Fruit fly (Drosophila melanogaster) whole organism, prepupa: Measurements from ENCODE around the gene CG1271.

Experiments used
- Blimp-1 ChIP-seq: fragments of 200-800 bp; sonication (Bioruptor generic); optimal IDR thresholded peaks from 3 replicates; lab custom pipeline; 2017; ENCODE audit warnings: missing biosample characterization, missing genetic modification characterization, mild to moderate bottlenecking, moderate library complexity, missing genetic modification reagents
- CG10631 ChIP-seq: fragments of 200-800 bp; sonication (Bioruptor generic); optimal IDR thresholded peaks from 2 replicates; lab custom pipeline; 2016; ENCODE audit warnings: missing biosample characterization, missing genetic modification characterization
- CG10669 ChIP-seq: fragments of 200-800 bp; sonication (Bioruptor generic); optimal IDR thresholded peaks from 3 replicates; lab custom pipeline; 2018; ENCODE audit warnings: missing biosample characterization, mild to moderate bottlenecking, missing genetic modification characterization, moderate library complexity
- CG11294 ChIP-seq: fragments of 200-800 bp; sonication (Bioruptor generic); IDR thresholded peaks from 2 replicates; pipeline ENCODE4 v1.3.6; 2022; ENCODE audit warnings: missing biosample characterization, missing genetic modification characterization
- CG11762 ChIP-seq: fragments of 200-800 bp; sonication (Bioruptor generic); optimal IDR thresholded peaks from 3 replicates; lab custom pipeline; 2016; ENCODE audit warnings: missing biosample characterization, missing genetic modification characterization; ENCODE audit not compliant: insufficient read depth
- CG11902 ChIP-seq: fragments of 200-800 bp; sonication (Bioruptor generic); optimal IDR thresholded peaks from 3 replicates; lab custom pipeline; 2016; ENCODE audit warnings: missing biosample characterization, missing genetic modification characterization
- CG1621 ChIP-seq: fragments of 200-800 bp; sonication (Bioruptor generic); optimal IDR thresholded peaks from 3 replicates; lab custom pipeline; 2018; ENCODE audit warnings: missing biosample characterization, mild to moderate bottlenecking, missing genetic modification characterization
- CG3032 ChIP-seq: fragments of 200-800 bp; optimal IDR thresholded peaks from 2 replicates; lab custom pipeline; 2019; ENCODE audit warnings: missing biosample characterization, mild to moderate bottlenecking, missing genetic modification characterization, moderate library complexity
- CG31627 ChIP-seq: fragments of 200-800 bp; sonication (Bioruptor generic); optimal IDR thresholded peaks from 3 replicates; lab custom pipeline; 2016; ENCODE audit warnings: missing biosample characterization, missing genetic modification characterization
- CG34406 ChIP-seq: fragments of 200-800 bp; sonication (Bioruptor generic); optimal IDR thresholded peaks from 3 replicates; lab custom pipeline; 2016; ENCODE audit warnings: missing biosample characterization, missing genetic modification characterization
- CG3919 ChIP-seq: fragments of 200-800 bp; sonication (Bioruptor generic); optimal IDR thresholded peaks from 3 replicates; lab custom pipeline; 2016; ENCODE audit warnings: missing biosample characterization, missing genetic modification characterization
- CG6163 ChIP-seq: fragments of 200-800 bp; sonication (Bioruptor generic); IDR thresholded peaks from 3 replicates; pipeline ENCODE4 v1.3.6; 2022; ENCODE audit warnings: missing biosample characterization, missing genetic modification characterization
- CG6792 ChIP-seq: fragments of 200-800 bp; sonication (Bioruptor generic); optimal IDR thresholded peaks from 3 replicates; lab custom pipeline; 2016; ENCODE audit warnings: missing biosample characterization, missing genetic modification characterization
- CG6808 ChIP-seq: fragments of 200-800 bp; sonication (Bioruptor generic); optimal IDR thresholded peaks from 3 replicates; lab custom pipeline; 2017; ENCODE audit warnings: missing biosample characterization, missing genetic modification characterization, mild to moderate bottlenecking, moderate library complexity, missing genetic modification reagents
- CG6854 ChIP-seq: fragments of 200-800 bp; sonication (Bioruptor generic); optimal IDR thresholded peaks from 2 replicates; lab custom pipeline; 2017; ENCODE audit warnings: missing biosample characterization, mild to moderate bottlenecking, missing genetic modification characterization
- CG7368 ChIP-seq: fragments of 200-800 bp; sonication (Bioruptor generic); optimal IDR thresholded peaks from 3 replicates; lab custom pipeline; 2016; ENCODE audit warnings: missing biosample characterization, missing genetic modification characterization
- CG8119 ChIP-seq: fragments of 200-800 bp; sonication (Bioruptor generic); IDR thresholded peaks from 3 replicates; pipeline ENCODE4 v1.3.6; 2022; ENCODE audit warnings: missing biosample characterization, missing genetic modification characterization
- CG8319 ChIP-seq: fragments of 200-800 bp; sonication (Bioruptor generic); optimal IDR thresholded peaks from 3 replicates; lab custom pipeline; 2016; ENCODE audit warnings: missing biosample characterization, missing genetic modification characterization
- CG9139 ChIP-seq: fragments of 200-800 bp; sonication (Bioruptor generic); optimal IDR thresholded peaks from 3 replicates; lab custom pipeline; 2017; ENCODE audit warnings: missing biosample characterization, mild to moderate bottlenecking, missing genetic modification characterization
- Eip75B ChIP-seq: fragments of 200-800 bp; sonication (Bioruptor generic); optimal IDR thresholded peaks from 3 replicates; lab custom pipeline; 2016; ENCODE audit warnings: missing biosample characterization, missing genetic modification characterization
- Eip78C ChIP-seq: fragments of 200-800 bp; sonication (Bioruptor generic); peaks from one replicate; lab custom pipeline; 2016; ENCODE audit warnings: missing biosample characterization, missing genetic modification characterization
- Ets21C ChIP-seq: fragments of 200-800 bp; sonication (Bioruptor generic); optimal IDR thresholded peaks from 3 replicates; lab custom pipeline; 2016; ENCODE audit warnings: missing biosample characterization, missing genetic modification characterization
- Ets96B ChIP-seq: fragments of 200-800 bp; optimal IDR thresholded peaks from 2 replicates; lab custom pipeline; 2019; ENCODE audit warnings: missing biosample characterization, mild to moderate bottlenecking, missing genetic modification characterization, moderate library complexity
- Gug ChIP-seq: fragments of 200-800 bp; sonication (Bioruptor generic); IDR thresholded peaks from 2 replicates; pipeline ENCODE4 v1.3.6; 2022; ENCODE audit warnings: missing biosample characterization, missing genetic modification characterization
- Hr38 ChIP-seq: sonication (Bioruptor generic); optimal IDR thresholded peaks from 2 replicates; lab custom pipeline; 2016; ENCODE audit warnings: missing biosample characterization, missing genetic modification characterization
- Hr4 ChIP-seq: fragments of 200-800 bp; sonication (Bioruptor generic); optimal IDR thresholded peaks from 3 replicates; lab custom pipeline; 2016; ENCODE audit warnings: missing biosample characterization, missing genetic modification characterization
- Lpt ChIP-seq: fragments of 200-800 bp; sonication (Bioruptor generic); optimal IDR thresholded peaks from 3 replicates; lab custom pipeline; 2016; ENCODE audit warnings: missing biosample characterization, missing genetic modification characterization
- OdsH ChIP-seq: fragments of 200-800 bp; sonication (Bioruptor generic); optimal IDR thresholded peaks from 3 replicates; lab custom pipeline; 2016; ENCODE audit warnings: missing biosample characterization, missing genetic modification characterization
- Smox ChIP-seq: fragments of 200-800 bp; sonication (Bioruptor generic); optimal IDR thresholded peaks from 3 replicates; lab custom pipeline; 2016; ENCODE audit warnings: missing biosample characterization, missing genetic modification characterization
- Sox102F ChIP-seq: fragments of 200-800 bp; sonication (Bioruptor generic); optimal IDR thresholded peaks from 2 replicates; lab custom pipeline; 2016; ENCODE audit warnings: missing biosample characterization, mild to moderate bottlenecking, missing genetic modification characterization
- Sox14 ChIP-seq: fragments of 200-800 bp; sonication (Bioruptor generic); optimal IDR thresholded peaks from 3 replicates; lab custom pipeline; 2016; ENCODE audit warnings: missing biosample characterization, missing genetic modification characterization
- Sox15 ChIP-seq: fragments of 200-800 bp; sonication (Bioruptor generic); optimal IDR thresholded peaks from 3 replicates; lab custom pipeline; 2016; ENCODE audit warnings: missing biosample characterization, missing genetic modification characterization
- achi ChIP-seq: fragments of 200-800 bp; sonication (Bioruptor generic); optimal IDR thresholded peaks from 3 replicates; lab custom pipeline; 2016; ENCODE audit warnings: missing biosample characterization, missing genetic modification characterization
- cyc ChIP-seq: fragments of 200-800 bp; sonication (Bioruptor generic); optimal IDR thresholded peaks from 3 replicates; lab custom pipeline; 2016; ENCODE audit warnings: missing biosample characterization, missing genetic modification characterization
- dac ChIP-seq: fragments of 200-800 bp; sonication (Bioruptor generic); optimal IDR thresholded peaks from 2 replicates; lab custom pipeline; 2017; ENCODE audit warnings: missing biosample characterization, mild to moderate bottlenecking, missing genetic modification characterization
- dsx ChIP-seq: fragments of 200-800 bp; optimal IDR thresholded peaks from 3 replicates; lab custom pipeline; 2019; ENCODE audit warnings: missing biosample characterization, mild to moderate bottlenecking, missing genetic modification characterization, moderate library complexity; ENCODE audit not compliant: poor library complexity, severe bottlenecking
- eg ChIP-seq: fragments of 200-800 bp; sonication (Bioruptor generic); IDR thresholded peaks from 3 replicates; pipeline ENCODE4 v1.3.6; 2022; ENCODE audit warnings: missing biosample characterization, missing genetic modification characterization
- esn ChIP-seq: fragments of 200-800 bp; sonication (Bioruptor generic); optimal IDR thresholded peaks from 2 replicates; lab custom pipeline; 2016; ENCODE audit warnings: missing biosample characterization, mild to moderate bottlenecking, missing genetic modification characterization, moderate library complexity
- fd59A ChIP-seq: fragments of 200-800 bp; sonication (Bioruptor generic); optimal IDR thresholded peaks from 2 replicates; lab custom pipeline; 2017; ENCODE audit warnings: missing biosample characterization, mild to moderate bottlenecking, missing genetic modification characterization, missing genetic modification reagents
- fd85E ChIP-seq: fragments of 200-800 bp; sonication (Bioruptor generic); optimal IDR thresholded peaks from 3 replicates; lab custom pipeline; 2016; ENCODE audit warnings: missing biosample characterization, missing genetic modification characterization
- lz ChIP-seq: fragments of 200-800 bp; sonication (Bioruptor generic); optimal IDR thresholded peaks from 3 replicates; lab custom pipeline; 2016; ENCODE audit warnings: missing biosample characterization, missing genetic modification characterization
- pdm3 ChIP-seq: fragments of 200-800 bp; sonication (Bioruptor generic); optimal IDR thresholded peaks from 3 replicates; lab custom pipeline; 2016; ENCODE audit warnings: missing biosample characterization, missing genetic modification characterization
- spab ChIP-seq: fragments of 200-800 bp; sonication (Bioruptor generic); optimal IDR thresholded peaks from 2 replicates; lab custom pipeline; 2017; ENCODE audit warnings: missing biosample characterization, mild to moderate bottlenecking, missing genetic modification characterization, missing genetic modification reagents
- ss ChIP-seq, 2 experiments: fragments of 200-800 bp; sonication (Bioruptor generic); optimal IDR thresholded peaks; 2 replicates in 1 of 2; 3 replicates in 1 of 2; lab custom pipeline; 2017 to 2018; ENCODE audit warnings: mild to moderate bottlenecking in 2 of 2, missing biosample characterization in 2 of 2, missing genetic modification characterization in 2 of 2, moderate library complexity in 1 of 2
- svp ChIP-seq: fragments of 200-800 bp; sonication (Bioruptor generic); peaks from one replicate; lab custom pipeline; 2016; ENCODE audit warnings: missing biosample characterization, missing genetic modification characterization
- topi ChIP-seq: fragments of 200-800 bp; sonication (Bioruptor generic); optimal IDR thresholded peaks from 3 replicates; lab custom pipeline; 2016; ENCODE audit warnings: missing biosample characterization, missing genetic modification characterization
- vri ChIP-seq: fragments of 200-800 bp; sonication (Bioruptor generic); optimal IDR thresholded peaks from 3 replicates; lab custom pipeline; 2016; ENCODE audit warnings: missing biosample characterization, mild to moderate bottlenecking, missing genetic modification characterization

Gene CG1271

DNA sequence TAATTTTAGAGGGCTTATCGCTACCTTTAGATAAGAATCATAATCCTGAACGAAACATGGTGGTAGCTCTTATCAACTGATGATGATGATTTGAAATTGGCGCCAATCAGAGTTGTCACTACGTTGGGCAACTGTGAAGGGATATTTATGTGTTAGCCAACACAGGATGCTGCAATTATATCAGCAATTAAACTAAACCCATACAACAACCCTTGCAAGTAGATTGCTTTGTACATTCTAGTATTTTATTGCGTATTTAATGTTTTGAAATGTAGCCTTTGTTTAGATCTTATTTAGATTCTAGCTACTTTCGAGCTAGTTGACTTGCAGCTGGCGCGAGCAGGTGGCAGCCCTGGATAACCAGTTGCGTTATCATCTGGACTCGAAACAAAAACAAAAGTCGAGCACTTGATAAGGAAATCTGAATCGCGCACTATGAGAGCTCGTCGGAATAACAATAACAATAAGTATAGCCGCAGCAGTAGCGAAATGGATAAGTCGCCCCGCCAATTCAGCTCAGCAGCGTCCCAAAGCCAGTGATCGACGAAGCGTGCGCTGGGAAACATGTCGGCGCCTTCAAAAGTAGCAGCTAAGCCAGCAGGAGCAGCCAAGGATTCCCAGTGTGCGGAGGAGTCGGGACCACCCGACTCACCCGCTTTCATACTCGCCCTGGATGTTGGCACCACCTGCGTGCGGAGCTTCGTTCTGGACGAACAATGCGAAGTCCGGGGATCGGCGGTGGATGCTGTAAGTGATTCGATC lies at the start of gene CG1271:
Gene CG1271, plus strand, starts transcription at position 405 of the 762 bp plus-strand sequence.
- TF ChIP-seq CG11902 (peak; percentile 35), fd59A (peak; percentile 8), cyc (GFP tag; lab: Kevin White, UChicago) (peak; percentile 58), Sox15 (GFP tag; lab: Kevin White, UChicago) (peak; percentile 8), CG11294 (GFP tag; lab: Robert Waterston, UW) (no peak), CG9139 (GFP tag; lab: Kevin White, UChicago) (no peak), CG34406 (GFP tag; lab: Kevin White, UChicago) (peak; percentile 40), Ets96B (tag; lab: Kevin White, UChicago) (peak; percentile 44), OdsH (GFP tag; lab: Kevin White, UChicago) (no peak), pdm3 (no peak), lz (peak; percentile 59), CG10631 (GFP tag; lab: Kevin White, UChicago) (no peak), CG3919 (peak; percentile 69), Ets21C (no peak), CG7368 (GFP tag; lab: Kevin White, UChicago) (no peak), CG8119 (GFP tag; lab: Robert Waterston, UW) (peak; percentile 46; the same call in 1 of the 3 replicates), CG3032 (peak; percentile 63), Smox (GFP tag; lab: Kevin White, UChicago) (no peak), CG8319 (GFP tag; lab: Kevin White, UChicago) (peak; percentile 43), vri (GFP tag; lab: Kevin White, UChicago) (peak; percentile 30), fd85E (GFP tag; lab: Kevin White, UChicago) (no peak), CG6163 (peak; percentile 38; the same call in 2 of the 3 replicates), eg (GFP tag; lab: Robert Waterston, UW) (peak; percentile 30; the same call in 1 of the 3 replicates), CG11762 (GFP tag; lab: Kevin White, UChicago) (peak; percentile 26), Blimp-1 (GFP tag; lab: Kevin White, UChicago) (peak; percentile 20), CG1621 (tag; lab: Kevin White, UChicago) (no peak), achi (GFP tag; lab: Kevin White, UChicago) (peak; percentile 42), Gug (GFP tag; lab: Robert Waterston, UW) (no peak), dac (no peak), ss (GFP tag; optimal IDR thresholded peaks at IDR 0.05; lab: Kevin White, UChicago) (peak in 1 of 2 experiments; percentile 40), Eip78C (GFP tag; lab: Kevin White, UChicago) (peak; percentile 76), dsx (peak; percentile 13), spab (GFP tag; lab: Kevin White, UChicago) (no peak), CG31627 (GFP tag; lab: Kevin White, UChicago) (peak; percentile 64), esn (GFP tag; lab: Kevin White, UChicago) (peak; percentile 62), CG10669 (GFP tag; lab: Kevin White, UChicago) (no peak), Sox102F (GFP tag; lab: Kevin White, UChicago) (no peak), CG6792 (GFP tag; lab: Kevin White, UChicago) (peak; percentile 29), Eip75B (GFP tag; lab: Kevin White, UChicago) (peak; percentile 39), Lpt (no peak), Hr38 (GFP tag; lab: Kevin White, UChicago) (no peak), Sox14 (GFP tag; lab: Kevin White, UChicago) (peak; percentile 65), topi (GFP tag; lab: Kevin White, UChicago) (peak; percentile 63), Hr4 (GFP tag; lab: Kevin White, UChicago) (no peak), svp (GFP tag; lab: Kevin White, UChicago) (peak; percentile 89), CG6854 (peak; percentile 6), CG6808 (GFP tag; lab: Kevin White, UChicago) (no peak)
- TF ChIP-seq, all 60 proteins: peak for 28
